Worm (Caenorhabditis elegans) whole organism, young adult: Measurements from ENCODE around the gene pro-3.

ENCODE experiments used
- B0336.3 ChIP-seq: fragments of 200-800 bp; sonication (Bioruptor generic); IDR thresholded peaks from 2 replicates; pipeline ENCODE4 v1.3.6; 2022; ENCODE audit warnings: missing genetic modification characterization, missing compliant biosample characterization
- D2030.7 ChIP-seq: fragments of 200-800 bp; sonication (Bioruptor generic); IDR thresholded peaks from 2 replicates; pipeline ENCODE4 v1.3.6; 2022; ENCODE audit warnings: missing genetic modification reagents, missing genetic modification characterization, missing compliant biosample characterization
- F10E7.11 ChIP-seq: sonication (generic microtip); optimal IDR thresholded peaks from 2 replicates; lab custom pipeline; 2017; ENCODE audit warnings: mild to moderate bottlenecking, missing genetic modification characterization, moderate library complexity, missing compliant biosample characterization
- F49E8.2 ChIP-seq: sonication (generic microtip); optimal IDR thresholded peaks from 3 replicates; lab custom pipeline; 2017; ENCODE audit warnings: missing genetic modification characterization, mild to moderate bottlenecking, missing compliant biosample characterization, antibody characterized with exemption, moderate library complexity; ENCODE audit not compliant: insufficient read depth
- F57C9.4 ChIP-seq: sonication (generic microtip); optimal IDR thresholded peaks from 2 replicates; lab custom pipeline; 2017; ENCODE audit warnings: mild to moderate bottlenecking, missing genetic modification characterization, missing compliant biosample characterization
- Y56A3A.18 ChIP-seq: fragments of 200-800 bp; sonication (Bioruptor generic); IDR thresholded peaks from 2 replicates; pipeline ENCODE4 v1.3.6; 2022; ENCODE audit warnings: missing genetic modification reagents, missing genetic modification characterization, missing compliant biosample characterization
- Y95B8A.8 ChIP-seq: fragments of 200-800 bp; sonication (Bioruptor generic); IDR thresholded peaks from 2 replicates; pipeline ENCODE4 v1.3.6; 2022; ENCODE audit warnings: missing genetic modification reagents, missing genetic modification characterization, missing compliant biosample characterization
- ZK185.1 ChIP-seq: sonication (generic microtip); optimal IDR thresholded peaks from 2 replicates; lab custom pipeline; 2016; ENCODE audit warnings: mild to moderate bottlenecking, missing genetic modification characterization, missing compliant biosample characterization; ENCODE audit not compliant: poor library complexity, severe bottlenecking
- akir-1 ChIP-seq: fragments of 200-800 bp; sonication (Bioruptor generic); optimal IDR thresholded peaks from 2 replicates; lab custom pipeline; 2018; ENCODE audit warnings: mild to moderate bottlenecking, missing genetic modification characterization, moderate library complexity, missing compliant biosample characterization
- atf-7 ChIP-seq: sonication (generic microtip); optimal IDR thresholded peaks from 2 replicates; lab custom pipeline; 2017; ENCODE audit warnings: mild to moderate bottlenecking, missing genetic modification characterization, missing compliant biosample characterization
- bed-1 ChIP-seq: fragments of 200-800 bp; sonication (Bioruptor generic); IDR thresholded peaks from 2 replicates; pipeline ENCODE4 v1.3.6; 2022; ENCODE audit warnings: missing genetic modification reagents, missing genetic modification characterization, missing compliant biosample characterization
- cebp-1 ChIP-seq, 2 experiments: fragments of 200-800 bp in 1 of 2; sonication (Bioruptor generic) in 1 of 2; sonication (generic microtip) in 1 of 2; IDR thresholded peaks in 1 of 2; optimal IDR thresholded peaks in 1 of 2; 2 replicates each; pipeline versions ENCODE4 v1.3.6 to Lab custom; 2017 to 2022; ENCODE audit warnings: missing compliant biosample characterization in 2 of 2, missing genetic modification characterization in 2 of 2, mild to moderate bottlenecking in 1 of 2, missing genetic modification reagents in 1 of 2, moderate library complexity in 1 of 2
- ceh-40 ChIP-seq: fragments of 200-800 bp; sonication (Bioruptor generic); IDR thresholded peaks from 2 replicates; pipeline ENCODE4 v1.3.6; 2022; ENCODE audit warnings: missing genetic modification characterization, missing compliant biosample characterization
- ceh-58 ChIP-seq: fragments of 200-800 bp; sonication (Bioruptor generic); IDR thresholded peaks from 2 replicates; pipeline ENCODE4 v1.3.6; 2022; ENCODE audit warnings: missing genetic modification characterization, missing compliant biosample characterization
- dox-1 ChIP-seq: fragments of 200-800 bp; sonication (Bioruptor generic); IDR thresholded peaks from 2 replicates; pipeline ENCODE4 v1.3.6; 2022; ENCODE audit warnings: missing genetic modification reagents, missing genetic modification characterization, missing compliant biosample characterization
- dpl-1 ChIP-seq: fragments of 150-350 bp; optimal IDR thresholded peaks from 2 replicates; lab custom pipeline; 2014; ENCODE audit warnings: missing biosample characterization, missing genetic modification reagents, missing genetic modification characterization
- ets-4 ChIP-seq: fragments of 200-800 bp; sonication (Bioruptor generic); optimal IDR thresholded peaks from 2 replicates; lab custom pipeline; 2018; ENCODE audit warnings: mild to moderate bottlenecking, missing genetic modification characterization, missing compliant biosample characterization
- fkh-3 ChIP-seq: sonication (generic microtip); optimal IDR thresholded peaks from 2 replicates; lab custom pipeline; 2016; ENCODE audit warnings: mild to moderate bottlenecking, missing genetic modification characterization, missing compliant biosample characterization
- hlh-12 ChIP-seq: sonication (generic microtip); optimal IDR thresholded peaks from 2 replicates; lab custom pipeline; 2016; ENCODE audit warnings: missing genetic modification characterization, missing compliant biosample characterization
- let-607 ChIP-seq, 2 experiments: fragments of 200-800 bp in 1 of 2; sonication (Bioruptor generic) in 1 of 2; sonication (generic microtip) in 1 of 2; optimal IDR thresholded peaks; 2 replicates each; lab custom pipeline; 2016 to 2018; ENCODE audit warnings: mild to moderate bottlenecking in 2 of 2, missing compliant biosample characterization in 2 of 2, missing genetic modification characterization in 2 of 2, moderate library complexity in 2 of 2, missing genotype in 1 of 2
- mel-28 ChIP-seq: sonication (generic microtip); optimal IDR thresholded peaks from 2 replicates; lab custom pipeline; 2016; ENCODE audit warnings: borderline replicate concordance, mild to moderate bottlenecking, missing genetic modification characterization, missing compliant biosample characterization
- nfya-2 ChIP-seq: fragments of 200-800 bp; sonication (Bioruptor generic); IDR thresholded peaks from 2 replicates; pipeline ENCODE4 v1.3.6; 2022; ENCODE audit warnings: missing genetic modification reagents, missing genetic modification characterization, missing compliant biosample characterization
- nhr-120 ChIP-seq: fragments of 200-800 bp; sonication (Bioruptor generic); IDR thresholded peaks from 2 replicates; pipeline ENCODE4 v1.3.6; 2022; ENCODE audit warnings: missing genetic modification characterization, missing compliant biosample characterization
- nhr-80 ChIP-seq: sonication (generic microtip); optimal IDR thresholded peaks from 2 replicates; lab custom pipeline; 2016; ENCODE audit warnings: missing genetic modification characterization, missing compliant biosample characterization
- pha-4 ChIP-seq: fragments of 150-350 bp; sonication (generic microtip); optimal IDR thresholded peaks from 2 replicates; lab custom pipeline; 2014; ENCODE audit warnings: missing biosample characterization, missing genetic modification reagents, missing genetic modification characterization
- sea-2 ChIP-seq: fragments of 200-800 bp; sonication (Bioruptor generic); IDR thresholded peaks from 2 replicates; pipeline ENCODE4 v1.3.6; 2022; ENCODE audit warnings: missing genetic modification characterization, missing compliant biosample characterization
- snpc-4 ChIP-seq, 5 experiments: fragments of 150-350 bp in 1 of 5; sonication (generic microtip) in 4 of 5; optimal IDR thresholded peaks; 2 replicates each; lab custom pipeline; 2014 to 2018; ENCODE audit warnings: missing genetic modification characterization in 5 of 5, missing biosample characterization in 3 of 5, antibody characterized with exemption in 2 of 5, mild to moderate bottlenecking in 2 of 5, missing compliant biosample characterization in 2 of 5, missing genotype in 2 of 5, moderate library complexity in 2 of 5, missing genetic modification reagents in 1 of 5
- somi-1 ChIP-seq: fragments of 200-800 bp; sonication (Bioruptor generic); optimal IDR thresholded peaks from 2 replicates; lab custom pipeline; 2018; ENCODE audit warnings: mild to moderate bottlenecking, missing genetic modification characterization, missing compliant biosample characterization
- sptf-2 ChIP-seq: fragments of 200-800 bp; sonication (Bioruptor generic); optimal IDR thresholded peaks from 2 replicates; lab custom pipeline; 2018; ENCODE audit warnings: mild to moderate bottlenecking, missing genetic modification characterization, missing compliant biosample characterization
- tbp1 ChIP-seq: fragments of 200-800 bp; sonication (Bioruptor generic); optimal IDR thresholded peaks from 2 replicates; lab custom pipeline; 2018; ENCODE audit warnings: mild to moderate bottlenecking, missing genetic modification characterization, missing compliant biosample characterization
- tlf-1 ChIP-seq: fragments of 200-800 bp; sonication (Bioruptor generic); optimal IDR thresholded peaks from 2 replicates; lab custom pipeline; 2018; ENCODE audit warnings: mild to moderate bottlenecking, missing genetic modification characterization, missing compliant biosample characterization
- unc-130 ChIP-seq: sonication (generic microtip); optimal IDR thresholded peaks from 2 replicates; lab custom pipeline; 2016; ENCODE audit warnings: missing genetic modification reagents, missing genetic modification characterization, missing compliant biosample characterization
- zim-3 ChIP-seq: sonication (generic microtip); optimal IDR thresholded peaks from 2 replicates; lab custom pipeline; 2017; ENCODE audit warnings: mild to moderate bottlenecking, missing genetic modification characterization, moderate library complexity, missing compliant biosample characterization
- ztf-18 ChIP-seq: sonication (generic microtip); optimal IDR thresholded peaks from 2 replicates; lab custom pipeline; 2016; ENCODE audit warnings: missing genotype, mild to moderate bottlenecking, missing genetic modification characterization, missing compliant biosample characterization
- ztf-22 ChIP-seq: fragments of 200-800 bp; sonication (Bioruptor generic); optimal IDR thresholded peaks from 2 replicates; lab custom pipeline; 2018; ENCODE audit warnings: mild to moderate bottlenecking, missing genetic modification characterization, moderate library complexity, missing compliant biosample characterization
- ztf-26 ChIP-seq: sonication (generic microtip); optimal IDR thresholded peaks from 2 replicates; lab custom pipeline; 2017; ENCODE audit warnings: missing genetic modification characterization, missing compliant biosample characterization
- ztf-28 ChIP-seq: fragments of 200-800 bp; sonication (Bioruptor generic); IDR thresholded peaks from 2 replicates; pipeline ENCODE4 v1.3.6; 2022; ENCODE audit warnings: missing genetic modification reagents, missing genetic modification characterization, missing compliant biosample characterization
- ztf-3 ChIP-seq: fragments of 200-800 bp; sonication (Bioruptor generic); optimal IDR thresholded peaks from 2 replicates; lab custom pipeline; 2018; ENCODE audit warnings: mild to moderate bottlenecking, missing genetic modification characterization, missing compliant biosample characterization

Gene pro-3

ce11 chrV:19053281-19053680 lies 64.9 kb downstream of the pro-3 start (continued):
- TF ChIP-seq sptf-2 (GFP tag; lab: Kevin White, UChicago) (no peak), pha-4 (tag; lab: Kevin White, UChicago) (no peak), D2030.7 (GFP tag; lab: Robert Waterston, UW) (no peak), ets-4 (peak; percentile 80), hlh-12 (tag; lab: Kevin White, UChicago) (no peak), dpl-1 (no peak), akir-1 (no peak), bed-1 (no peak), atf-7 (tag; lab: Kevin White, UChicago) (peak; percentile 12), tlf-1 (GFP tag; lab: Kevin White, UChicago) (peak; percentile 25), F57C9.4 (tag; lab: Kevin White, UChicago) (no peak), ceh-40 (GFP tag; lab: Robert Waterston, UW) (no peak), ztf-3 (no peak), let-607 (tag; optimal IDR thresholded peaks at IDR 0.05; lab: Kevin White, UChicago) (peak in 1 of 2 experiments; percentile 50), ztf-26 (tag; lab: Kevin White, UChicago) (no peak), mel-28 (tag; lab: Kevin White, UChicago) (no peak), dox-1 (no peak), ZK185.1 (tag; lab: Kevin White, UChicago) (no peak), snpc-4 (GFP tag; optimal IDR thresholded peaks at IDR 0.05; lab: Kevin White, UChicago) (no peak), snpc-4 (tag; optimal IDR thresholded peaks at IDR 0.05; lab: Kevin White, UChicago) (no peak), cebp-1 (GFP tag; IDR thresholded peaks at IDR 0.05; lab: Robert Waterston, UW) (no peak), cebp-1 (tag; optimal IDR thresholded peaks at IDR 0.05; lab: Kevin White, UChicago) (peak; percentile 19), F49E8.2 (tag; lab: Kevin White, UChicago) (no peak), ztf-28 (no peak), zim-3 (tag; lab: Kevin White, UChicago) (no peak), fkh-3 (no peak), ztf-22 (peak; percentile 34), F10E7.11 (tag; lab: Kevin White, UChicago) (no peak), Y56A3A.18 (GFP tag; lab: Robert Waterston, UW) (no peak), ztf-18 (no peak), somi-1 (GFP tag; lab: Kevin White, UChicago) (no peak), nfya-2 (GFP tag; lab: Robert Waterston, UW) (no peak), nhr-120 (GFP tag; lab: Robert Waterston, UW) (no peak), Y95B8A.8 (no peak), tbp1 (GFP tag; lab: Kevin White, UChicago) (peak; percentile 21), sea-2 (GFP tag; lab: Robert Waterston, UW) (no peak), B0336.3 (GFP tag; lab: Robert Waterston, UW) (peak; percentile 40; the same call in 1 of the 2 replicates), unc-130 (GFP tag; lab: Kevin White, UChicago) (no peak)

ce11 chrV:19051425-19051824 lies 66.8 kb downstream of the pro-3 start:
- TF ChIP-seq nhr-80 (tag; lab: Kevin White, UChicago) (peak; percentile 81), ceh-58 (no peak)
